Worm (Caenorhabditis elegans): ENCODE results near the gene pgap-3.

pgap-3 gene

DNA sequence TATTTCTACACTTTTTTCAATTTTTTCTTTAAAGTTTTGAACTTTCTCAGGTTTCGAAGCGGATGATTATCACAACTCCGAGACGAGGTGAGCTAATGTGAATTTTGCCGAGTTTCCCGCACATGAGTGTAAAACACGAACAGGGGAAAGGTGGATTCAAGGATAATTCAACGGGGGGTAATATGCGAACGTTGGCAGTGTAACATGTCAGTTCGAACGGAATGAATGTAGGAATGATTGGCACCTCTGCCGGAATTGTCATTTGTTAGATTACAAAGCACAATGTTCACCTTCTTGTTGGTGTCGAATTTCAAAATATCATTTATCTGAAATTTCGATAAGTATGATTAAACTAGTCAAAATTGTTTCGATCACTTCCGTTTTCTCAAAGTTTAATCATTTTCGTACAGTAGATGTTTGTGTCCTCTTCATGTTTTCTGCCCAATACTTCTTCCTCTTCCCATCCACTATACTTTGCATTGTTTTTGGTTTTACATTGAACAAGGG lies 28.7 kb downstream of the pgap-3 start, which contains the start of gene picc-1 (continued):
- TF ChIP-seq ZK185.1 (tag; optimal IDR thresholded peaks at IDR 0.05; ENCODE audit: poor library complexity, severe bottlenecking), result peak; percentile 61
- TF ChIP-seq Y56A3A.18 (GFP tag; IDR thresholded peaks at IDR 0.05), result 0 out of 2 replicates have a peak, but pooled peaks have one; percentile 23
- no peak for TF ChIP-seq efl-1 (GFP tag; optimal IDR thresholded peaks at IDR 0.05)
- no peak for TF ChIP-seq hmg-20 (GFP tag; IDR thresholded peaks at IDR 0.05)
- TF ChIP-seq rcor-1 (GFP tag; IDR thresholded peaks at IDR 0.05), result 0 out of 2 replicates have a peak, but pooled peaks have one; percentile 22
- TF ChIP-seq snpc-4 (GFP tag; optimal IDR thresholded peaks at IDR 0.05), result no peak
- TF ChIP-seq snpc-4 (tag; optimal IDR thresholded peaks at IDR 0.05), result peak in 2 of 4 experiments; percentile 15 to 24
- peak; percentile 84 for TF ChIP-seq Y79H2A.3 (GFP tag; conservative IDR thresholded peaks at IDR 0.05)
- no peak for TF ChIP-seq zim-3 (tag; optimal IDR thresholded peaks at IDR 0.05)
- TF ChIP-seq mcd-1 (GFP tag; IDR thresholded peaks at IDR 0.05), result 0 out of 2 replicates have a peak, but pooled peaks have one; percentile 29
- no peak for TF ChIP-seq T07F8.4 (tag; optimal IDR thresholded peaks at IDR 0.05)
- TF ChIP-seq ceh-40 (GFP tag; IDR thresholded peaks at IDR 0.05), result no peak
- peak in 1 of 2 experiments; percentile 5 for TF ChIP-seq let-607 (tag; optimal IDR thresholded peaks at IDR 0.05)
- no peak for TF ChIP-seq ets-4 (GFP tag; optimal IDR thresholded peaks at IDR 0.05)
- TF ChIP-seq ceh-58 (GFP tag; IDR thresholded peaks at IDR 0.05), result no peak
- no peak for TF ChIP-seq atf-7 (tag; optimal IDR thresholded peaks at IDR 0.05)
- no peak for TF ChIP-seq ceh-79 (tag; optimal IDR thresholded peaks at IDR 0.05)
- no peak for TF ChIP-seq aptf-3 (GFP tag; IDR thresholded peaks at IDR 0.05)
- no peak for TF ChIP-seq egl-18 (GFP tag; IDR thresholded peaks at IDR 0.05)
- no peak for TF ChIP-seq C17E4.6 (GFP tag; IDR thresholded peaks at IDR 0.05)
- peak; percentile 26 for TF ChIP-seq tbp1 (GFP tag; optimal IDR thresholded peaks at IDR 0.05)
- TF ChIP-seq ekl-4 (GFP tag; IDR thresholded peaks at IDR 0.05), result 0 out of 2 replicates have a peak, but pooled peaks have one; percentile 7
- TF ChIP-seq sea-2 (GFP tag; IDR thresholded peaks at IDR 0.05), result no peak
- no peak for TF ChIP-seq madf-8 (GFP tag; conservative IDR thresholded peaks at IDR 0.05)
- TF ChIP-seq nhr-179 (tag; optimal IDR thresholded peaks at IDR 0.05), result no peak
- no peak for TF ChIP-seq snpc-1.1 (tag; optimal IDR thresholded peaks at IDR 0.05; ENCODE audit: insufficient read depth)
- TF ChIP-seq B0336.3 (GFP tag; IDR thresholded peaks at IDR 0.05), result peak; percentile 78
- TF ChIP-seq F22D6.2 (tag; optimal IDR thresholded peaks at IDR 0.05), result no peak
- 0 out of 2 replicates have a peak, but pooled peaks have one; percentile 51 for TF ChIP-seq Y95B8A.8 (GFP tag; IDR thresholded peaks at IDR 0.05)
- TF ChIP-seq F52B5.7 (tag; optimal IDR thresholded peaks at IDR 0.05), result no peak
- peak; percentile 21; the same call in 1 of the 2 replicates for TF ChIP-seq cebp-1 (GFP tag; IDR thresholded peaks at IDR 0.05)
- TF ChIP-seq cebp-1 (tag; optimal IDR thresholded peaks at IDR 0.05), result peak; percentile 7
- TF ChIP-seq repo-1 (tag; optimal IDR thresholded peaks at IDR 0.05), result no peak
- TF ChIP-seq Y53G8AR.9 (GFP tag; conservative IDR thresholded peaks at IDR 0.05), result 0 out of 2 replicates have a peak, but pooled peaks have one; percentile 22
- no peak for TF ChIP-seq B0019.2 (GFP tag; conservative IDR thresholded peaks at IDR 0.05)
- peak; percentile 34; the same call in 1 of the 2 replicates for TF ChIP-seq D2030.7 (GFP tag; IDR thresholded peaks at IDR 0.05)
- no peak for TF ChIP-seq F57A8.1 (GFP tag; optimal IDR thresholded peaks at IDR 0.05)
- TF ChIP-seq sptf-2 (GFP tag; optimal IDR thresholded peaks at IDR 0.05), result no peak
- no peak; the same call in 1 of the 2 replicates for TF ChIP-seq attf-6 (GFP tag; IDR thresholded peaks at IDR 0.05)
- peak; percentile 61 for TF ChIP-seq madf-6 (GFP tag; IDR thresholded peaks at IDR 0.05)
- no peak for TF ChIP-seq F33H1.4 (GFP tag; IDR thresholded peaks at IDR 0.05)
- no peak for TF ChIP-seq nhr-80 (tag; optimal IDR thresholded peaks at IDR 0.05)
- peak; percentile 7 for TF ChIP-seq athp-1 (tag; optimal IDR thresholded peaks at IDR 0.05)
- TF ChIP-seq nfyb-1 (GFP tag; IDR thresholded peaks at IDR 0.05), result no peak
- peak; percentile 6 for TF ChIP-seq xnd-1 (tag; optimal IDR thresholded peaks at IDR 0.05)

Data from whole organism, young adult.